Fruit fly (Drosophila melanogaster) whole organism, embryonic: ENCODE data around the gene Rad17.

Experiments used
- Atf-2 ChIP-seq: fragments of 200-800 bp; sonication (Bioruptor generic); optimal IDR thresholded peaks from 2 replicates; lab custom pipeline; 2016; ENCODE audit warnings: missing biosample characterization, missing genetic modification characterization
- CG10274 ChIP-seq: fragments of 200-800 bp; sonication (Bioruptor generic); optimal IDR thresholded peaks from 3 replicates; lab custom pipeline; 2017; ENCODE audit warnings: missing biosample characterization, mild to moderate bottlenecking, missing genetic modification characterization
- CG13287 ChIP-seq: fragments of 200-800 bp; sonication (Bioruptor generic); IDR thresholded peaks from 2 replicates; pipeline ENCODE4 v1.3.6; 2022; ENCODE audit warnings: missing biosample characterization, missing genetic modification characterization; ENCODE audit not compliant: partially characterized antibody
- CG13894 ChIP-seq: fragments of 200-800 bp; sonication (Bioruptor generic); optimal IDR thresholded peaks from 3 replicates; lab custom pipeline; 2018; ENCODE audit warnings: missing biosample characterization, mild to moderate bottlenecking, missing genetic modification characterization, moderate library complexity
- CG14860 ChIP-seq: fragments of 200-800 bp; sonication (Bioruptor generic); IDR thresholded peaks from 3 replicates; pipeline ENCODE4 v1.3.6; 2022; ENCODE audit warnings: missing biosample characterization, missing genetic modification characterization; ENCODE audit not compliant: partially characterized antibody
- CG8388 ChIP-seq: fragments of 200-800 bp; sonication (Bioruptor generic); optimal IDR thresholded peaks from 2 replicates; lab custom pipeline; 2019; ENCODE audit warnings: missing biosample characterization, mild to moderate bottlenecking, missing genetic modification characterization, moderate library complexity
- CG8478 ChIP-seq: fragments of >200 bp; optimal IDR thresholded peaks from 2 replicates; lab custom pipeline; 2018
- CTCF ChIP-seq: fragments of 200-800 bp; sonication (Bioruptor generic); optimal IDR thresholded peaks from 2 replicates; lab custom pipeline; 2017; ENCODE audit warnings: missing biosample characterization, mild to moderate bottlenecking, missing genetic modification characterization, moderate library complexity
- Deaf1 ChIP-seq: fragments of 200-800 bp; optimal IDR thresholded peaks from 3 replicates; lab custom pipeline; 2019; ENCODE audit warnings: missing biosample characterization, mild to moderate bottlenecking, missing genetic modification characterization, moderate library complexity
- HHEX ChIP-seq: fragments of 200-800 bp; sonication (Bioruptor generic); optimal IDR thresholded peaks from 3 replicates; lab custom pipeline; 2017; ENCODE audit warnings: missing biosample characterization, mild to moderate bottlenecking, missing genetic modification characterization, missing genetic modification reagents
- Hr51 ChIP-seq, 2 experiments: fragments of 200-800 bp; sonication (Bioruptor generic); optimal IDR thresholded peaks; 2 replicates in 1 of 2; 3 replicates in 1 of 2; lab custom pipeline; 2016 to 2018; ENCODE audit warnings: missing biosample characterization in 2 of 2, missing genetic modification characterization in 2 of 2, mild to moderate bottlenecking in 1 of 2, moderate library complexity in 1 of 2
- MESR4 ChIP-seq: fragments of 200-800 bp; sonication (Bioruptor generic); optimal IDR thresholded peaks from 2 replicates; lab custom pipeline; 2018; ENCODE audit warnings: missing biosample characterization, mild to moderate bottlenecking, missing genetic modification characterization, moderate library complexity
- Med ChIP-seq: fragments of 200-800 bp; sonication (Bioruptor generic); peaks from one replicate; lab custom pipeline; 2016; ENCODE audit warnings: missing biosample characterization, missing genetic modification characterization, mild to moderate bottlenecking, inconsistent platforms, moderate library complexity
- Nf-YB ChIP-seq: fragments of 200-800 bp; sonication (Bioruptor generic); optimal IDR thresholded peaks from 3 replicates; lab custom pipeline; 2019; ENCODE audit warnings: missing biosample characterization, mild to moderate bottlenecking, missing genetic modification characterization, moderate library complexity
- Nf-YC ChIP-seq: fragments of 200-800 bp; optimal IDR thresholded peaks from 3 replicates; lab custom pipeline; 2019; ENCODE audit warnings: missing biosample characterization, mild to moderate bottlenecking, missing genetic modification characterization, moderate library complexity
- Stat92E ChIP-seq, 3 experiments: fragments of >200 bp in 2 of 3; fragments of 200-800 bp in 1 of 3; sonication (Bioruptor generic) in 1 of 3; optimal IDR thresholded peaks; 2 replicates each; lab custom pipeline; 2017 to 2019; ENCODE audit warnings: missing biosample characterization in 3 of 3, missing genetic modification characterization in 3 of 3, mild to moderate bottlenecking in 1 of 3, moderate library complexity in 1 of 3
- Xbp1 ChIP-seq: fragments of 200-800 bp; sonication (Bioruptor generic); optimal IDR thresholded peaks from 3 replicates; lab custom pipeline; 2016; ENCODE audit warnings: missing biosample characterization, mild to moderate bottlenecking, missing genetic modification characterization
- abd-A ChIP-seq: fragments of 200-800 bp; sonication (Bioruptor generic); optimal IDR thresholded peaks from 3 replicates; lab custom pipeline; 2019; ENCODE audit warnings: missing biosample characterization, mild to moderate bottlenecking, missing genetic modification characterization, moderate library complexity
- cg ChIP-seq: fragments of 200-800 bp; sonication (Bioruptor generic); optimal IDR thresholded peaks from 3 replicates; lab custom pipeline; 2019; ENCODE audit warnings: missing biosample characterization, mild to moderate bottlenecking, missing genetic modification characterization, moderate library complexity
- chinmo ChIP-seq: fragments of 200-800 bp; sonication (Bioruptor generic); IDR thresholded peaks from 4 replicates; pipeline ENCODE4 v1.3.6; 2022; ENCODE audit warnings: missing biosample characterization, missing genetic modification characterization; ENCODE audit not compliant: partially characterized antibody
- ci ChIP-seq: fragments of 200-800 bp; sonication (Bioruptor generic); IDR thresholded peaks from 3 replicates; pipeline ENCODE4 v1.3.6; 2022; ENCODE audit warnings: missing biosample characterization, missing genetic modification characterization
- crol ChIP-seq: fragments of 200-800 bp; sonication (Bioruptor generic); IDR thresholded peaks from 2 replicates; pipeline ENCODE4 v1.3.6; 2022; ENCODE audit warnings: missing biosample characterization, missing genetic modification characterization
- eve ChIP-seq, 2 experiments: fragments of >200 bp; optimal IDR thresholded peaks; 2 replicates each; lab custom pipeline; 2017; ENCODE audit warnings: missing biosample characterization in 2 of 2, missing genetic modification characterization in 2 of 2
- fd64A ChIP-seq: fragments of 200-800 bp; sonication (Bioruptor generic); optimal IDR thresholded peaks from 3 replicates; lab custom pipeline; 2018; ENCODE audit warnings: missing biosample characterization, mild to moderate bottlenecking, missing genetic modification characterization
- phol ChIP-seq: fragments of 200-800 bp; sonication (Bioruptor generic); optimal IDR thresholded peaks from 3 replicates; lab custom pipeline; 2018; ENCODE audit warnings: missing biosample characterization, mild to moderate bottlenecking, missing genetic modification characterization, moderate library complexity
- pum ChIP-seq: fragments of 200-800 bp; sonication (Bioruptor generic); optimal IDR thresholded peaks from 2 replicates; lab custom pipeline; 2016; ENCODE audit warnings: missing biosample characterization, missing genetic modification characterization
- sd ChIP-seq: fragments of 200-800 bp; sonication (Bioruptor generic); optimal IDR thresholded peaks from 3 replicates; lab custom pipeline; 2018; ENCODE audit warnings: missing biosample characterization, mild to moderate bottlenecking, missing genetic modification characterization, moderate library complexity
- sens ChIP-seq: fragments of 200-800 bp; sonication (Bioruptor generic); peaks from one replicate; lab custom pipeline; 2016; ENCODE audit warnings: missing biosample characterization, missing genetic modification characterization
- sens-2 ChIP-seq: fragments of 200-800 bp; sonication (Bioruptor generic); IDR thresholded peaks from 2 replicates; pipeline ENCODE4 v1.3.6; 2022; ENCODE audit warnings: missing biosample characterization, missing genetic modification characterization
- seq ChIP-seq: fragments of 200-800 bp; sonication (Bioruptor generic); IDR thresholded peaks from 2 replicates; pipeline ENCODE4 v1.3.6; 2022; ENCODE audit warnings: missing biosample characterization, missing genetic modification characterization
- shn ChIP-seq: fragments of 200-800 bp; sonication (Bioruptor generic); optimal IDR thresholded peaks from 3 replicates; lab custom pipeline; 2016; ENCODE audit warnings: missing biosample characterization, missing genetic modification characterization
- sim ChIP-seq: fragments of 200-800 bp; sonication (Bioruptor generic); IDR thresholded peaks from 2 replicates; pipeline ENCODE4 v1.3.6; 2022; ENCODE audit warnings: missing biosample characterization, missing genetic modification characterization
- so ChIP-seq: fragments of 200-800 bp; sonication (Bioruptor generic); IDR thresholded peaks from 3 replicates; pipeline ENCODE4 v1.3.6; 2022; ENCODE audit warnings: missing biosample characterization, missing genetic modification characterization
- sr ChIP-seq: fragments of 200-800 bp; sonication (Bioruptor generic); IDR thresholded peaks from 3 replicates; pipeline ENCODE4 v1.3.6; 2022; ENCODE audit warnings: missing biosample characterization, missing genetic modification characterization
- vvl ChIP-seq: fragments of 200-800 bp; sonication (Bioruptor generic); IDR thresholded peaks from 2 replicates; pipeline ENCODE4 v1.3.6; 2022; ENCODE audit warnings: missing biosample characterization, missing genetic modification characterization

Gene Rad17

DNA sequence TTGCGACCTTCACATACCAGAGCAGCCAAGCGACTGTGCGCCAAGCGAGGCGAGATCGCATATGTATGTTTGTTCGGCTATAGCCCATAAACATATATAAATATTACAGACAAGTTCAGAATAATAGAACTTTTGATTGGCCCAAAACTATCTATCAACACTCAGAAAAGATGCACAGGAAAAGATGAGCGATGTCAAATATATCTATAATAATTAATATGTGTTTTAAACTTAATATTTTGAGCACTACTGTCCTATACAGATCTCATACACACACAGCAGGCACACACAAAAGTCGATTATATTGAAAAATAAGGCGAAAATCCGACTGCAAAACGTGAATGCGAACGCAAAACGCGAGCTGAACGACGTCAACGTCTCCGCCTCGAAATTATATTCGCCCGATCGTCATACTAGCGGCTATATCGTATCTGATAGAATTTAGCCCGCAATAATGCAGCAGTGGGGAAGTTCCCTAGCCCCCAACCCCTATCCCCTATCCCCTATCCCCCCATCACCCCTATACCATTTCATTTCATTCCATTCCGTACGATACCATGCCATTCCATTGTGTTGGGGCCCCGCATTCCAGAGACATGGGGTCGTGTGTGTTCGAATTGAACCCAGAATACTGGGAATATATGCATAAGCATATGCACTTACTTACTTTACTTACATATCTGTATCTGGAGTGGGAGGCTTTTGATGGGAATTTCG is 48.6 kb upstream of the Rad17 start (continued):
- peak in 1 of 2 experiments; percentile 9 for TF ChIP-seq Hr51 (GFP tag; optimal IDR thresholded peaks at IDR 0.05; lab: Kevin White, UChicago)
- TF ChIP-seq, all 482 proteins: peak for 80

DNA sequence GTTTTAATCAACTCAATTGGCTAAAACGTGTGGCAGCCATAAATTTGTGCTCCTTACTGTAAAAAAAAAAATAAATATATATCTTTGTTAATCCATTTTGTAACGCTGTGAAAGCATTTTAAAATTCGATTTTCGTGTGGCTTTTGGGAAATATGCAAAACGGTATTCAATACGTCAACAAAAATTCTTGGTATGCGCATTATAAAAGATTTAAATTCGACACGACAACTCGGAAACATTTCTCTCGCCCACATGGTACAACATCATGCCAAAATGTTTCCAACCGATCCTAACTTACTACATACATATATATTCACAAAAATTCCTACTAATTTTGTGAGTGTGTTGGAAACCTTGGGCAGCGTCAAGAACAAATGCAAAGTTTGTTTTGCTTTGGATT is 47.7 kb upstream of the Rad17 start:
- no peak for TF ChIP-seq abd-A (tag; lab: Kevin White, UChicago)
- 0 out of 4 replicates have a peak, but pooled peaks have one; percentile 5 for TF ChIP-seq chinmo (GFP tag; lab: Robert Waterston, UW)
- TF ChIP-seq Stat92E (GFP tag; optimal IDR thresholded peaks at IDR 0.05; lab: Kevin White, UChicago) = peak in 1 of 3 experiments; percentile 13
- peak; percentile 47 for TF ChIP-seq sens
- TF ChIP-seq phol (tag; lab: Kevin White, UChicago) = no peak
- TF ChIP-seq sd (tag; lab: Kevin White, UChicago) = peak; percentile 98
- TF ChIP-seq Atf-2 (GFP tag; lab: Kevin White, UChicago) = no peak
- TF ChIP-seq cg (GFP tag; lab: Kevin White, UChicago) = no peak
- peak in 1 of 2 experiments; percentile 28 for TF ChIP-seq eve (GFP tag; optimal IDR thresholded peaks at IDR 0.05; lab: Kevin White, UChicago)
- no peak for TF ChIP-seq CG8388 (GFP tag; lab: Kevin White, UChicago)
- no peak for TF ChIP-seq CG10274 (GFP tag; lab: Kevin White, UChicago)
- TF ChIP-seq CG13287 (GFP tag; lab: Robert Waterston, UW) = no peak
- TF ChIP-seq Xbp1 (GFP tag; lab: Kevin White, UChicago) = no peak
- no peak for TF ChIP-seq sim (GFP tag; lab: Robert Waterston, UW)
- TF ChIP-seq CG8478 (lab: Kevin White, UChicago) = no peak
- TF ChIP-seq CTCF (GFP tag; lab: Kevin White, UChicago) = no peak
- peak; percentile 69; the same call in 1 of the 3 replicates for TF ChIP-seq sr (GFP tag; lab: Robert Waterston, UW)
- TF ChIP-seq Med (GFP tag; lab: Kevin White, UChicago) = peak; percentile 45
- TF ChIP-seq, all 482 proteins: peak for 7

DNA sequence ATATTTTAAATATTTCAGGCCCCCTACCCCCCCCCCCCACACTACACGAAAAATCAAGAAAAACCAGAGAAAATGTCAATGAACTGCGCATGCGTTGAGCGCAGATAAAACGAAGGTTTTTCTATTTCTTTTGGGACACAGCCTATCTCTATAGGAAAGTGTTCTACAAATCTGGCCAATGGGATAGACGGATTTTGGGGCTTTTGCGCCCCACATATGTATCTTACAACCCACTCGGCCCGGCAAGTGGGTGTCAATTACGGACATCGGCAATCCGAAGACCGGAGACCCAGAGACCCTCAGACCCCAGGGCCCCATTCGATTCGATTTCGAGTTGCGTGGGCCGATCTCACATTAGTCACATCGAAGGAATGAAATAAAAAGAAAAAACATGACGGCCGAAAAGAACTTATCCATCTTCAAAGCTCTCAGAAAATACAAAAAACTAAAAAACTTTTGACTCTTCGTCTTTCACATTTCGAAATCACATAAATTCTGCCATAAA is 46.5 kb upstream of the Rad17 start:
- peak; percentile 41 for TF ChIP-seq sens-2 (GFP tag; lab: Robert Waterston, UW)
- TF ChIP-seq CG14860 (GFP tag; lab: Robert Waterston, UW) = no peak
- TF ChIP-seq sr (GFP tag; lab: Robert Waterston, UW) = peak; percentile 93
- peak; percentile 30 for TF ChIP-seq Deaf1 (tag; lab: Kevin White, UChicago)
- peak; percentile 50 for TF ChIP-seq CG13894
- no peak for TF ChIP-seq shn
- peak; percentile 39; the same call in 1 of the 3 replicates for TF ChIP-seq so (GFP tag; lab: Robert Waterston, UW)
- no peak for TF ChIP-seq pum (GFP tag; lab: Kevin White, UChicago)
- TF ChIP-seq Nf-YB (GFP tag; lab: Kevin White, UChicago) = peak; percentile 73
- no peak for TF ChIP-seq fd64A (GFP tag; lab: Kevin White, UChicago)
- TF ChIP-seq MESR4 (GFP tag; lab: Kevin White, UChicago) = no peak
- TF ChIP-seq crol (GFP tag; lab: Robert Waterston, UW) = peak; percentile 68; the same call in 1 of the 2 replicates
- 0 out of 2 replicates have a peak, but pooled peaks have one; percentile 7 for TF ChIP-seq seq (GFP tag; lab: Robert Waterston, UW)
- TF ChIP-seq vvl = 0 out of 2 replicates have a peak, but pooled peaks have one; percentile 33
- peak; percentile 33 for TF ChIP-seq sens
- TF ChIP-seq Med (GFP tag; lab: Kevin White, UChicago) = peak; percentile 29
- peak; percentile 17 for TF ChIP-seq HHEX (GFP tag; lab: Kevin White, UChicago)
- TF ChIP-seq Nf-YC (tag; lab: Kevin White, UChicago) = peak; percentile 64
- TF ChIP-seq ci = 0 out of 3 replicates have a peak, but pooled peaks have one; percentile 11
- TF ChIP-seq, all 482 proteins: peak for 14
